Worm (Caenorhabditis elegans) whole organism, L4 larva: Measurements from ENCODE around the gene klp-13.
A peak's percentile ranks its signal among the peaks of the same experiment; 100 is the strongest.

ENCODE experiments used
- D1046.2 ChIP-seq: fragments of 200-800 bp; sonication (Bioruptor generic); IDR thresholded peaks from 2 replicates; pipeline ENCODE4 v1.3.6; 2022; ENCODE audit warnings: missing genetic modification characterization, missing compliant biosample characterization
- F10B5.3 ChIP-seq: sonication (generic microtip); optimal IDR thresholded peaks from 2 replicates; lab custom pipeline; 2016; ENCODE audit warnings: mild to moderate bottlenecking, missing genetic modification characterization, missing compliant biosample characterization
- F26F4.8 ChIP-seq: fragments of 200-800 bp; sonication (Bioruptor generic); conservative IDR thresholded peaks from 2 replicates; pipeline ENCODE4 v1.3.6; 2022; ENCODE audit warnings: missing genetic modification characterization, missing compliant biosample characterization
- F37D6.2 ChIP-seq: sonication (generic microtip); optimal IDR thresholded peaks from 2 replicates; lab custom pipeline; 2016; ENCODE audit warnings: mild to moderate bottlenecking, missing genetic modification characterization, missing compliant biosample characterization
- F44E2.7 ChIP-seq: fragments of 200-800 bp; sonication (Bioruptor generic); IDR thresholded peaks from 2 replicates; pipeline ENCODE4 v2.1.2; 2022; ENCODE audit warnings: missing genetic modification characterization, missing compliant biosample characterization
- T26A8.4 ChIP-seq: fragments of 200-800 bp; sonication (Bioruptor generic); IDR thresholded peaks from 2 replicates; pipeline ENCODE4 v1.3.6; 2022; ENCODE audit warnings: missing genetic modification characterization, missing compliant biosample characterization
- Y48G9A.11 ChIP-seq: fragments of 200-800 bp; sonication (Bioruptor generic); IDR thresholded peaks from 2 replicates; pipeline ENCODE4 v1.3.6; 2022; ENCODE audit warnings: missing genetic modification reagents, missing genetic modification characterization, missing compliant biosample characterization
- ama-1 ChIP-seq: fragments of 150-350 bp; optimal IDR thresholded peaks from 2 replicates; lab custom pipeline; 2014; ENCODE audit warnings: inconsistent platforms, mixed read lengths
- ceh-20 ChIP-seq: fragments of 200-800 bp; sonication (Bioruptor generic); IDR thresholded peaks from 2 replicates; pipeline ENCODE4 v1.3.6; 2022; ENCODE audit warnings: missing genetic modification reagents, missing genetic modification characterization, missing compliant biosample characterization
- ceh-28 ChIP-seq: fragments of 150-350 bp; optimal IDR thresholded peaks from 2 replicates; lab custom pipeline; 2014; ENCODE audit warnings: missing biosample characterization, missing genetic modification reagents, missing genetic modification characterization
- ceh-82 ChIP-seq: sonication (generic microtip); optimal IDR thresholded peaks from 2 replicates; lab custom pipeline; 2017; ENCODE audit warnings: missing biosample characterization, missing genetic modification characterization
- ces-1 ChIP-seq: fragments of 150-350 bp; sonication (generic microtip); optimal IDR thresholded peaks from 4 replicates; lab custom pipeline; 2014; ENCODE audit warnings: missing biosample characterization, missing genetic modification reagents, missing genetic modification characterization
- cey-2 ChIP-seq: sonication (generic microtip); optimal IDR thresholded peaks from 3 replicates; lab custom pipeline; 2017; ENCODE audit warnings: missing genetic modification characterization, mild to moderate bottlenecking, missing compliant biosample characterization, antibody characterized with exemption, borderline replicate concordance; ENCODE audit not compliant: insufficient read depth
- ctbp-1 ChIP-seq: fragments of 200-800 bp; sonication (Bioruptor generic); IDR thresholded peaks from 2 replicates; pipeline ENCODE4 v1.3.6; 2022; ENCODE audit warnings: missing genetic modification reagents, missing genetic modification characterization, missing compliant biosample characterization
- daf-12 ChIP-seq: fragments of 150-350 bp; optimal IDR thresholded peaks from 2 replicates; lab custom pipeline; 2014; ENCODE audit warnings: missing biosample characterization, missing genetic modification reagents, missing genetic modification characterization
- daf-16 ChIP-seq, 3 experiments: sonication (generic microtip); optimal IDR thresholded peaks; 2 replicates each; lab custom pipeline; 2016 to 2017; ENCODE audit warnings: missing genetic modification characterization in 3 of 3, missing genetic modification reagents in 3 of 3, mild to moderate bottlenecking in 2 of 3, missing compliant biosample characterization in 2 of 3, missing biosample characterization in 1 of 3, moderate library complexity in 1 of 3
- dmd-6 ChIP-seq: fragments of 200-800 bp; sonication (Bioruptor generic); IDR thresholded peaks from 2 replicates; pipeline ENCODE4 v1.3.6; 2022; ENCODE audit warnings: missing genetic modification reagents, missing genetic modification characterization, missing compliant biosample characterization
- dmd-9 ChIP-seq: fragments of 200-800 bp; sonication (Bioruptor generic); IDR thresholded peaks from 2 replicates; pipeline ENCODE4 v1.3.6; 2022; ENCODE audit warnings: missing genetic modification reagents, missing genetic modification characterization, missing compliant biosample characterization
- gei-8 ChIP-seq: fragments of 200-800 bp; sonication (Bioruptor generic); optimal IDR thresholded peaks from 2 replicates; lab custom pipeline; 2018; ENCODE audit warnings: mild to moderate bottlenecking, missing genetic modification characterization, missing compliant biosample characterization
- hif-1 ChIP-seq, 2 experiments: sonication (generic microtip); optimal IDR thresholded peaks; 2 replicates each; lab custom pipeline; 2016 to 2017; ENCODE audit warnings: missing compliant biosample characterization in 2 of 2, missing genetic modification characterization in 2 of 2, missing genetic modification reagents in 2 of 2, missing genotype in 2 of 2, mild to moderate bottlenecking in 1 of 2
- hlh-30 ChIP-seq: sonication (generic microtip); optimal IDR thresholded peaks from 2 replicates; lab custom pipeline; 2017; ENCODE audit warnings: antibody characterized with exemption, mild to moderate bottlenecking, missing genetic modification characterization, missing compliant biosample characterization; ENCODE audit not compliant: insufficient read depth
- hmg-1.1 ChIP-seq: fragments of 200-800 bp; sonication (Bioruptor generic); IDR thresholded peaks from 2 replicates; pipeline ENCODE4 v1.3.6; 2022; ENCODE audit warnings: missing genetic modification reagents, missing genetic modification characterization, missing compliant biosample characterization
- jun-1 ChIP-seq: fragments of 150-350 bp; optimal IDR thresholded peaks from 2 replicates; lab custom pipeline; 2014; ENCODE audit warnings: missing biosample characterization, missing genetic modification reagents, missing genetic modification characterization
- lim-7 ChIP-seq: fragments of 200-800 bp; sonication (Bioruptor generic); IDR thresholded peaks from 2 replicates; pipeline ENCODE4 v1.3.6; 2022; ENCODE audit warnings: missing genetic modification characterization, missing compliant biosample characterization
- lin-1 ChIP-seq: fragments of 200-800 bp; sonication (Bioruptor generic); IDR thresholded peaks from 2 replicates; pipeline ENCODE4 v1.3.6; 2022; ENCODE audit warnings: missing genetic modification reagents, missing genetic modification characterization, missing compliant biosample characterization
- lin-13 ChIP-seq: fragments of 150-350 bp; optimal IDR thresholded peaks from 2 replicates; lab custom pipeline; 2014; ENCODE audit warnings: missing biosample characterization, missing genetic modification reagents, missing genetic modification characterization
- lin-15B ChIP-seq: fragments of 150-350 bp; sonication (generic microtip); optimal IDR thresholded peaks from 3 replicates; lab custom pipeline; 2014; ENCODE audit warnings: missing biosample characterization, missing genetic modification characterization
- lin-38 ChIP-seq: fragments of 200-800 bp; sonication (Bioruptor generic); IDR thresholded peaks from 2 replicates; pipeline ENCODE4 v1.3.6; 2022; ENCODE audit warnings: missing genetic modification reagents, missing genetic modification characterization, missing compliant biosample characterization
- madf-5 ChIP-seq, 2 experiments: fragments of 200-800 bp; sonication (Bioruptor generic); IDR thresholded peaks; 2 replicates each; pipeline ENCODE4 v1.3.6; 2022; ENCODE audit warnings: missing compliant biosample characterization in 2 of 2, missing genetic modification characterization in 2 of 2
- madf-9 ChIP-seq: fragments of 200-800 bp; sonication (Bioruptor generic); conservative IDR thresholded peaks from 2 replicates; pipeline ENCODE4 v1.3.6; 2022; ENCODE audit warnings: missing genetic modification reagents, missing genetic modification characterization, missing compliant biosample characterization
- mdt-29 ChIP-seq: fragments of 200-800 bp; sonication (Bioruptor generic); IDR thresholded peaks from 2 replicates; pipeline ENCODE4 v1.3.6; 2022; ENCODE audit warnings: missing genetic modification reagents, missing genetic modification characterization, missing compliant biosample characterization
- mxl-2 ChIP-seq: fragments of 200-800 bp; sonication (Bioruptor generic); conservative IDR thresholded peaks from 2 replicates; pipeline ENCODE4 v1.3.6; 2022; ENCODE audit warnings: missing genetic modification reagents, missing genetic modification characterization, missing compliant biosample characterization
- nhr-10 ChIP-seq: fragments of 150-350 bp; optimal IDR thresholded peaks from 2 replicates; lab custom pipeline; 2014; ENCODE audit warnings: missing biosample characterization, missing genetic modification characterization
- nhr-11 ChIP-seq: fragments of 150-350 bp; optimal IDR thresholded peaks from 2 replicates; lab custom pipeline; 2014; ENCODE audit warnings: missing biosample characterization, missing genetic modification characterization
- nhr-111 ChIP-seq: fragments of 200-800 bp; sonication (Bioruptor generic); optimal IDR thresholded peaks from 2 replicates; lab custom pipeline; 2018; ENCODE audit warnings: mild to moderate bottlenecking, missing genetic modification characterization, missing compliant biosample characterization
- nhr-25 ChIP-seq: sonication (generic microtip); optimal IDR thresholded peaks from 2 replicates; lab custom pipeline; 2017; ENCODE audit warnings: missing genetic modification characterization, mild to moderate bottlenecking, missing compliant biosample characterization, antibody characterized with exemption, moderate library complexity, borderline replicate concordance; ENCODE audit not compliant: insufficient read depth
- nhr-41 ChIP-seq: fragments of 200-800 bp; sonication (Bioruptor generic); IDR thresholded peaks from 2 replicates; pipeline ENCODE4 v1.3.6; 2022; ENCODE audit warnings: missing genetic modification reagents, missing genetic modification characterization, missing compliant biosample characterization
- nhr-6 ChIP-seq: fragments of 150-350 bp; optimal IDR thresholded peaks from 2 replicates; lab custom pipeline; 2014; ENCODE audit warnings: missing biosample characterization, missing genetic modification characterization
- nhr-77 ChIP-seq: fragments of 150-350 bp; optimal IDR thresholded peaks from 2 replicates; lab custom pipeline; 2014; ENCODE audit warnings: missing biosample characterization, missing genetic modification characterization
- sdz-12 ChIP-seq: fragments of 200-800 bp; sonication (Bioruptor generic); optimal IDR thresholded peaks from 2 replicates; lab custom pipeline; 2018; ENCODE audit warnings: mild to moderate bottlenecking, missing genetic modification characterization, missing compliant biosample characterization
- skn-1 ChIP-seq: fragments of 150-350 bp; optimal IDR thresholded peaks from 2 replicates; lab custom pipeline; 2014; ENCODE audit warnings: missing biosample characterization, missing genetic modification characterization
- snpc-4 ChIP-seq: fragments of 150-350 bp; optimal IDR thresholded peaks from 2 replicates; lab custom pipeline; 2014; ENCODE audit warnings: missing biosample characterization, missing genetic modification characterization
- tag-97 ChIP-seq: fragments of 200-800 bp; sonication (Bioruptor generic); IDR thresholded peaks from 2 replicates; pipeline ENCODE4 v1.3.6; 2022; ENCODE audit warnings: missing genetic modification characterization, missing compliant biosample characterization
- tra-1 ChIP-seq: fragments of 200-800 bp; sonication (Bioruptor generic); IDR thresholded peaks from 2 replicates; pipeline ENCODE4 v1.3.6; 2022; ENCODE audit warnings: missing genetic modification reagents, missing genetic modification characterization, missing compliant biosample characterization
- unc-130 ChIP-seq: sonication (generic microtip); optimal IDR thresholded peaks from 2 replicates; lab custom pipeline; 2016; ENCODE audit warnings: missing genetic modification reagents, missing genetic modification characterization, missing compliant biosample characterization
- vab-7 ChIP-seq: fragments of 200-800 bp; sonication (Bioruptor generic); IDR thresholded peaks from 2 replicates; pipeline ENCODE4 v1.3.6; 2022; ENCODE audit warnings: missing genetic modification reagents, missing genetic modification characterization, missing compliant biosample characterization
- zag-1 ChIP-seq: fragments of 150-350 bp; optimal IDR thresholded peaks from 2 replicates; lab custom pipeline; 2014; ENCODE audit warnings: missing biosample characterization, missing genetic modification characterization
- zip-11 ChIP-seq: fragments of 200-800 bp; sonication (Bioruptor generic); IDR thresholded peaks from 2 replicates; pipeline ENCODE4 v1.3.6; 2022; ENCODE audit warnings: missing genetic modification characterization, missing compliant biosample characterization
- zip-2 ChIP-seq: fragments of 150-350 bp; optimal IDR thresholded peaks from 2 replicates; lab custom pipeline; 2014; ENCODE audit warnings: missing biosample characterization, missing genetic modification characterization
- ztf-7 ChIP-seq: fragments of 150-350 bp; optimal IDR thresholded peaks from 2 replicates; lab custom pipeline; 2014; ENCODE audit warnings: missing biosample characterization, missing genetic modification characterization

Gene klp-13

DNA sequence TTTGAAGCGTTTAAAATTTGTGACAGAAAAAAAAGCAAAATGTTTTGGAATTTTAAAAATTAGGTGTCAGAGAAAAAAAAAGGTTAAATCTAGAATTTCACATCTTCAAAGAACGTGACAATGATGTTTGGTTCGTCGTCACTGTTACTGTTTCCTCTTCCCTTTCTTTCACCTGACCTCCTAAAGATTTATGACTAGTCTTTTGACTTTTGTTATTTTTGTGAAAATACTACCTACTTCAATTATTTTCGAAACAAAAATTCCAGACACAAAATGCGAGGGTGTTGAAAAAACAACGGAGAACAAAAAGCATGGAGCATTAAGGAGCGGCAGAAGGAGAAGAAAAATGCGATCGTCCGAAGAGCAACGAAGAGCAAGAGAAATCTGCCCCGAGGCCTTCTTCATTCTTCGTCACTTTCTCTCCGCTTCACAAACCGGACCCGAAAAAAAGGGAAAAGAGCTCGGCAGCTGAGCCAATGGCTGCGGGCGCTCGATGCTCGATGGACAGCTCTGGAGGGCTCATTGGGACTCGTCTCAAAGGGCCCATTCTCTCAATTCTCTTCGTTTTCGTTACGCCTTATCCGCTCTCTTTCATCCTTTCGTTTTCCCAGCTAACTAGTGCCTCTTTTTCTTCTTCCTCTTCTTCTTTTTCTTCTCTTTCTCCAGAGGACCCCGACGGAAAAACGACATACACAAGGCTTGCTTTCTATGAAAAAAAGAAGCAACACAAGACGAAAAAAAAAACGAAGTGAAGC is 8.4 kb upstream of the klp-13 start:
- TF ChIP-seq dmd-9 (no peak), cey-2 (no peak), tra-1 (no peak), ces-1 (no peak), ztf-7 (tag; lab: Kevin White, UChicago) (no peak), ceh-28 (tag; lab: Kevin White, UChicago) (no peak), lim-7 (GFP tag; lab: Robert Waterston, UW) (peak; percentile 66), nhr-41 (GFP tag; lab: Robert Waterston, UW) (no peak), hmg-1.1 (GFP tag; lab: Robert Waterston, UW) (peak; percentile 39; the same call in 1 of the 2 replicates), lin-1 (GFP tag; lab: Robert Waterston, UW) (no peak), sdz-12 (GFP tag; lab: Kevin White, UChicago) (no peak), ceh-20 (GFP tag; lab: Robert Waterston, UW) (no peak), nhr-77 (tag; lab: Kevin White, UChicago) (no peak), F37D6.2 (tag; lab: Kevin White, UChicago) (peak; percentile 53), zag-1 (no peak), D1046.2 (no peak), zip-11 (GFP tag; lab: Robert Waterston, UW) (no peak), dmd-6 (GFP tag; lab: Robert Waterston, UW) (no peak), madf-5 (GFP tag; IDR thresholded peaks at IDR 0.05; lab: Robert Waterston, UW) (no peak), vab-7 (GFP tag; lab: Robert Waterston, UW) (no peak), mxl-2 (GFP tag; lab: Robert Waterston, UW) (no peak), jun-1 (tag; lab: Kevin White, UChicago) (no peak), lin-15B (tag; lab: Kevin White, UChicago) (no peak), F44E2.7 (no peak), unc-130 (GFP tag; lab: Kevin White, UChicago) (no peak), zip-2 (tag; lab: Kevin White, UChicago) (no peak), nhr-25 (tag; lab: Kevin White, UChicago) (no peak), ceh-82 (tag; lab: Kevin White, UChicago) (no peak), snpc-4 (tag; lab: Kevin White, UChicago) (no peak), ama-1 (lab: Kevin White, UChicago) (no peak), F10B5.3 (no peak), tag-97 (GFP tag; lab: Robert Waterston, UW) (no peak), ctbp-1 (peak; percentile 68; the same call in 1 of the 2 replicates), nhr-10 (tag; lab: Kevin White, UChicago) (no peak), nhr-6 (no peak), gei-8 (GFP tag; lab: Kevin White, UChicago) (no peak), F26F4.8 (no peak), madf-9 (GFP tag; lab: Robert Waterston, UW) (no peak), nhr-111 (GFP tag; lab: Kevin White, UChicago) (no peak), daf-16 (GFP tag; optimal IDR thresholded peaks at IDR 0.05; lab: Kevin White, UChicago) (no peak), daf-16 (tag; optimal IDR thresholded peaks at IDR 0.05; lab: Kevin White, UChicago) (no peak), mdt-29 (GFP tag; lab: Robert Waterston, UW) (no peak), lin-38 (no peak), hlh-30 (no peak), nhr-11 (tag; lab: Kevin White, UChicago) (no peak), hif-1 (tag; optimal IDR thresholded peaks at IDR 0.05; lab: Kevin White, UChicago) (no peak), Y48G9A.11 (GFP tag; lab: Robert Waterston, UW) (no peak), T26A8.4 (GFP tag; lab: Robert Waterston, UW) (no peak), skn-1 (no peak), daf-12 (tag; lab: Kevin White, UChicago) (no peak), lin-13 (GFP tag; lab: Kevin White, UChicago) (no peak)
